Worm (Caenorhabditis elegans): ENCODE measurements around the gene mrps-26.

mrps-26 gene

DNA sequence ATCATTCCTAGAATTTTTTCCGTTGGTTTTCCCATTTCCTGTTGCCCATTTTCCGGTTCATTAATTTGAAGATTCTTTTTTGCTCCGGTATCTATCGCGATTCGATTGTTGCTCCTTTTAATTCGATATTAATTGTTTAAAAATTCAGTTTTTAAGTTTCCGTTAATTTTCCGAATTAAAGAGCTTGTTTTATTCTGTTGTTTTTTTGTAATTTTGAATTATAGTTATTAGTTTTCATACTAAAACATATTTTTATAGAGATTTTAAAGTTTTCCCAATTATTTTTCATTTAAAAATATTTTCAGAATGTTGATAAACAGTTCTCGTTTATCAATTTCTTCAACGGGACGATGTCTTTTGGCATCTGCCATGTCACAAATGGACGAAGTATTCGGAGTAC is at the start of gene mrps-26:
Gene mrps-26 (plus strand): TSS at position 301 of the 400 bp plus-strand sequence.
- no peak for TF ChIP-seq hnd-1 (tag; optimal IDR thresholded peaks at IDR 0.05)
- no peak for TF ChIP-seq sea-1 (GFP tag; conservative IDR thresholded peaks at IDR 0.05)
- no peak for TF ChIP-seq aly-1 (tag; optimal IDR thresholded peaks at IDR 0.05)
- TF ChIP-seq ets-7 (tag; optimal IDR thresholded peaks at IDR 0.05): no peak
- TF ChIP-seq hmg-4 (GFP tag; optimal IDR thresholded peaks at IDR 0.05): no peak
- TF ChIP-seq F13C5.2 (tag; optimal IDR thresholded peaks at IDR 0.05): no peak
- TF ChIP-seq tra-4 (tag; optimal IDR thresholded peaks at IDR 0.05): no peak
- TF ChIP-seq tbx-37 (GFP tag; conservative IDR thresholded peaks at IDR 0.05): no peak
- TF ChIP-seq pes-1 (GFP tag; IDR thresholded peaks at IDR 0.05): no peak
- TF ChIP-seq hmbx-1 (tag; optimal IDR thresholded peaks at IDR 0.05): no peak
- no peak for TF ChIP-seq ceh-13 (GFP tag; optimal IDR thresholded peaks at IDR 0.05)
- no peak for TF ChIP-seq flt-1 (GFP tag; IDR thresholded peaks at IDR 0.05)
- no peak for TF ChIP-seq scrt-1 (GFP tag; IDR thresholded peaks at IDR 0.05)
- no peak for TF ChIP-seq ceh-36 (tag; optimal IDR thresholded peaks at IDR 0.05)
- TF ChIP-seq tbx-11 (GFP tag; IDR thresholded peaks at IDR 0.05): no peak
- TF ChIP-seq ama-1 (optimal IDR thresholded peaks at IDR 0.05): no peak
- no peak for TF ChIP-seq B0310.2 (tag; optimal IDR thresholded peaks at IDR 0.05)

DNA sequence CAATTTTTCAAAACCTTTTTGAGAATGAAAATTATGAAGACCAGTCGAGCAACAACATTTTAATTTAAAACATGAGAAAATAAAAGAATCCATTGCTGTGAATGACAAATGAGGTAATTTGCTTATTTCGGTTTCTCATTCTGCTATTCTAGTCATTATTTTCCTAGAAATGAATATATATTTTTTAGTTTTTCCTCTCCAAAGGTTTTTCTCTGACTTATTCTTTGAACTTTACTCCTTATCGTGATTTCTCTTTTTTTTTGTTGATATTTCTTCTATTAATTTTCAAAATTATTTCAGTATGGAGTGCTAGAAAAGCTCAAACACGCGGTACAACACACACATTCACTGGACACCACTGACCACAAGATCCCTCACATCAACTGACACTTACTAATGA is 48.8 kb upstream of the mrps-26 start, which contains the start of gene pup-2:
Gene pup-2 (plus strand): TSS at position 301 of the 400 bp plus-strand sequence.
- no peak for TF ChIP-seq tra-4 (tag; optimal IDR thresholded peaks at IDR 0.05)
- no peak for TF ChIP-seq tbx-37 (GFP tag; conservative IDR thresholded peaks at IDR 0.05)
- no peak for TF ChIP-seq flt-1 (GFP tag; IDR thresholded peaks at IDR 0.05)
- TF ChIP-seq ama-1 (optimal IDR thresholded peaks at IDR 0.05): no peak
- no peak for TF ChIP-seq pes-1 (GFP tag; IDR thresholded peaks at IDR 0.05)
- no peak for TF ChIP-seq hmg-4 (GFP tag; optimal IDR thresholded peaks at IDR 0.05)

DNA sequence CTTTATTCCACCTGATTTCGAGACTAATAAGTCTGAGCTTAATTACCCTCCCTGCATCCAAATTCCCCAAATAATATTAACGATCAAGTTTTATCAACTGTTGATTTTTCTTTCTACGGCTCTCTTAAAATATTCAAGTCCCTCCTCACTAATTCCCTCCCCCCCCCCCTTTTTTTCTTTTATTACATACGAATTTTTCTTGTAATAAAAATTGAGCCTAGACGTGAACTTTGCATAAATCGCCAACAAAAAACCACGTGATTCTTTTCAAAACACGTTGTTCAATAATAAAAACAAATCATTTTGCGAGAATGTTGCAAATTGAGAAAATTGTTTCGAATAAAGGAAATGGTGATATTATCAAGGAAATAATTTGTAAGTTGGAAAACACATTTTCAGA is 46.0 kb upstream of the mrps-26 start, which contains the start of gene K10D2.8:
Gene K10D2.8 (plus strand): TSS at position 301 of the 400 bp plus-strand sequence.
- no peak for TF ChIP-seq ceh-36 (tag; optimal IDR thresholded peaks at IDR 0.05)

DNA sequence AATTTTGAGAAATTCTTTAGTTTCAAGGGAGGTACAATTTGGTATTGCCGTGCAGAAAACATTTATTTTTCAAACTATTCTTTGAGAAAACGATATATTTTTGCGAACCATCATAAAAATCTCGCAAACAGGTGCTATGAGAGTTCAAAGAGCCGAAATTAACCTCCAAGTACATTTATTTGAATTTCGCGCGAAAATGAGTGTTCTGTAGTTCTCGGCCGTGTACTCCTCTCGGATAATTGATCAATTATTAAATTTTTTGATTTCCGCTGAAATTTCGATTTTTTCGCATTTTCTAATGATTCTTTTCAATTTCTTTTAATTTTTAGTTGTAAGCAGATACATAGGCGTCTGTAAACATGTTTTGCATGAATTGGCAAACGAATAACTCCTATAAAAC is 44.2 kb upstream of the mrps-26 start:
- TF ChIP-seq hmg-4 (GFP tag; optimal IDR thresholded peaks at IDR 0.05) (no peak), scrt-1 (GFP tag; IDR thresholded peaks at IDR 0.05) (no peak), tbx-11 (GFP tag; IDR thresholded peaks at IDR 0.05) (no peak), sea-1 (GFP tag; conservative IDR thresholded peaks at IDR 0.05) (no peak), hmbx-1 (tag; optimal IDR thresholded peaks at IDR 0.05) (no peak), ama-1 (optimal IDR thresholded peaks at IDR 0.05) (no peak), ets-7 (tag; optimal IDR thresholded peaks at IDR 0.05) (no peak)

DNA sequence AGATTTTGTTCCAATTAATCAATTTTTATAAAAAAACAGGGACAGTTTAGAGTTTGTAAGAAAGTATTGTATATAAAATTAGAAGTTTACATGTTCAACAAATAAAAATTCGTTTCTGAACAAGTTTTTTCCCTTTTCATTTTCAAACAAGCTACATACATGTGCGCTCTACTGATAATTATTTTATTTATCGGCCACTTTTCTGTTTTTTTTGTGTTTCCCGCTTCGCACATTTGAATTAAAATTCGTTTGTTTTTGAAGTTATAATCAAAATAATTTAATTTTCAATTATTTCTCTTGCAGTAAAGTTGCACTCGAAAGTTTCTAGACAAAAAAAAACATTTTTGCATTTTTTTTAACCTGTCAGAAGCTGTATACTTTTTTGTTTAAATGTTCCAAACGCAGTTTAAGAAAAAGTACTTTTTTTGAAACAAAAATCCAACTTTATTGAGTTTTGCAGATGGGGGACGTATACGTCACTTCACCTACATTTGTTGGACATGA is 43.7 kb upstream of the mrps-26 start, which contains the start of gene hira-1:
Gene hira-1 (plus strand): TSS at position 454 of the 504 bp plus-strand sequence.
- TF ChIP-seq ets-7 (tag; optimal IDR thresholded peaks at IDR 0.05) (no peak), B0310.2 (tag; optimal IDR thresholded peaks at IDR 0.05) (no peak), sea-1 (GFP tag; conservative IDR thresholded peaks at IDR 0.05) (no peak)

DNA sequence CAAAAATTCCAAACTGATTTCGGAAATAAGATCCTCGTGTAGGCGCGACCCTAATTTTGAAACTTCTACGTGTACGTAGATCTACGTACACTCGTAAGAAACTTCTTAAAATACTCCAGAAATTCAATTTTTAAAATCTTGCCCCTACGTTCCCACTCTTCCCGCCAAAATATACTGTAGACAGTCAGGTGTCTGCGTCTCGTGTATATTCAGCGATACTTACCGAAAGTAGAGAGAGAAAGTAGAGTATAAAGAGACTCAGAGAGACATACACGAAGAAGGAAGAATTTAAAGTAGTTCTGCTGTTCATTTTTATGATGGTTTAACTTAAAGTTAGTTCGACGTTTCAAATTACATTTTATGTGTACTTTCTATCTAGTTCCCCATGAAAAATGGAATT is 41.1 kb upstream of the mrps-26 start:
- no peak for TF ChIP-seq ceh-36 (tag; optimal IDR thresholded peaks at IDR 0.05)
- no peak for TF ChIP-seq sea-1 (GFP tag; conservative IDR thresholded peaks at IDR 0.05)
- TF ChIP-seq tbx-37 (GFP tag; conservative IDR thresholded peaks at IDR 0.05): no peak
- no peak for TF ChIP-seq aly-1 (tag; optimal IDR thresholded peaks at IDR 0.05)
- TF ChIP-seq ets-7 (tag; optimal IDR thresholded peaks at IDR 0.05): no peak
- no peak for TF ChIP-seq ama-1 (optimal IDR thresholded peaks at IDR 0.05)
- no peak for TF ChIP-seq flt-1 (GFP tag; IDR thresholded peaks at IDR 0.05)
- TF ChIP-seq pes-1 (GFP tag; IDR thresholded peaks at IDR 0.05): no peak
- TF ChIP-seq hnd-1 (tag; optimal IDR thresholded peaks at IDR 0.05): no peak
- TF ChIP-seq B0310.2 (tag; optimal IDR thresholded peaks at IDR 0.05): no peak
- no peak for TF ChIP-seq scrt-1 (GFP tag; IDR thresholded peaks at IDR 0.05)
- no peak for TF ChIP-seq F13C5.2 (tag; optimal IDR thresholded peaks at IDR 0.05)
- TF ChIP-seq tbx-11 (GFP tag; IDR thresholded peaks at IDR 0.05): no peak
- TF ChIP-seq hmg-4 (GFP tag; optimal IDR thresholded peaks at IDR 0.05): no peak
- no peak for TF ChIP-seq ceh-13 (GFP tag; optimal IDR thresholded peaks at IDR 0.05)
- TF ChIP-seq tra-4 (tag; optimal IDR thresholded peaks at IDR 0.05): no peak
- no peak for TF ChIP-seq hmbx-1 (tag; optimal IDR thresholded peaks at IDR 0.05)

DNA sequence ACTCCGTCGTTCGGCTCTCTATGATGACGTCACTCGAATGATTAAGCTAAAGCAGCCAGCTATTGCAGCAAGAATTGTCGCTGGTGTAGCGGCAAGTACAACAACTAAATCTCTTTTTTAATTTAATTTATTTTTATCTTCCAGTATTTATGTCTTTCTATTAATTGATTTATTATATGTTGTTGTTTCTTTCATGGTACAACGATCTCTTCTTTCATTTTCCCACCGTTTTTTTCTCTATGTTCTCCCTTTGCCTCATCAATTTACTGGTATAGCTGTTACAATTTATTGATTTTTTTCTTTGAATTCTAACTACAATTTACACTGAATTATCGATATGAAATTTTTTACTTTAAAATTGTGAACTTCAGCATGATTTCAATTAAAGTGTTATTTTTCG is 38.7 kb upstream of the mrps-26 start, which contains the start of gene moc-6:
Gene moc-6 (plus strand): TSS at position 301 of the 400 bp plus-strand sequence.
- TF ChIP-seq ceh-13 (GFP tag; optimal IDR thresholded peaks at IDR 0.05): no peak
- no peak for TF ChIP-seq tbx-11 (GFP tag; IDR thresholded peaks at IDR 0.05)
- TF ChIP-seq ceh-36 (tag; optimal IDR thresholded peaks at IDR 0.05): no peak
- no peak for TF ChIP-seq aly-1 (tag; optimal IDR thresholded peaks at IDR 0.05)
- no peak for TF ChIP-seq scrt-1 (GFP tag; IDR thresholded peaks at IDR 0.05)
- no peak for TF ChIP-seq F13C5.2 (tag; optimal IDR thresholded peaks at IDR 0.05)
- no peak for TF ChIP-seq tra-4 (tag; optimal IDR thresholded peaks at IDR 0.05)
- no peak for TF ChIP-seq tbx-37 (GFP tag; conservative IDR thresholded peaks at IDR 0.05)
- no peak for TF ChIP-seq hmbx-1 (tag; optimal IDR thresholded peaks at IDR 0.05)
- TF ChIP-seq pes-1 (GFP tag; IDR thresholded peaks at IDR 0.05): no peak
- TF ChIP-seq sea-1 (GFP tag; conservative IDR thresholded peaks at IDR 0.05): no peak
- TF ChIP-seq flt-1 (GFP tag; IDR thresholded peaks at IDR 0.05): no peak
- no peak for TF ChIP-seq ama-1 (optimal IDR thresholded peaks at IDR 0.05)

DNA sequence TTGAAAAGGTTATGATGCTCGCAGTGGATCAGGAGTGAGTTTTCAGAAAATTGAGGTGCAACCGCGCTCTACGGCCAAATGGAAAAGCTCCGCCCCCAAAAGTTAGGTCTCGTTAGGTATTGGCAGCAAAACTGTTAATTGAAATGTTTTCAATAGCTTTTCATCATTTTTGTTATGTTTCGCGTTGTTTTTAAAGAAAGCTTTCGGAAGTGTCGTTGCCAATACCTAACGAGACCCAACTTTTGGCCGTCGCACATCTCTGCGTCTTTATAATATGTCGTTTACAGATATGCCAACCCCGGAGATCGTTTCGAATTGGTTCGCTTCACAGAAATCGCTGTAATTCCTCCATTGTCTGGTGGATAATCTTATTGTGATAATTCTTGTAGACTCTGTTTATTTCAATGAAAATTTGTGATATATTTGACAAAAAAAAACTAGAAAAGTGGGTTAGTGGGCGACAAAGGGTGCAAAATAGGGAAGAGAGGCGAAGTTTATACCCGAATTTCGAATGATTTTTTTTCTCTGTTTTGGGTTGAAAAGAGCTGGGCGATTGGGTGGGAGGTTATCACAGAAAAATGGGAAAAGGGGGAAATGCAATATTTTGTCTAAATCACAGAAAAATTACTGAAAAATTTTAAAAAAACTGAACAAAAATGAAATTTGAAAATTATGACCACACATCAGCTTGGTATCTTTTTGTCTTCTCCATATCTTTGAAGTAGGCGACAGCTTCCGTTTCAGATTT is 37.9 kb upstream of the mrps-26 start:
- TF ChIP-seq hmbx-1 (tag; optimal IDR thresholded peaks at IDR 0.05): no peak
- TF ChIP-seq ceh-36 (tag; optimal IDR thresholded peaks at IDR 0.05): no peak
- no peak for TF ChIP-seq ets-7 (tag; optimal IDR thresholded peaks at IDR 0.05)
- TF ChIP-seq B0310.2 (tag; optimal IDR thresholded peaks at IDR 0.05): no peak
- no peak for TF ChIP-seq flt-1 (GFP tag; IDR thresholded peaks at IDR 0.05)
- TF ChIP-seq tbx-11 (GFP tag; IDR thresholded peaks at IDR 0.05): no peak
- no peak for TF ChIP-seq ceh-13 (GFP tag; optimal IDR thresholded peaks at IDR 0.05)
- TF ChIP-seq sea-1 (GFP tag; conservative IDR thresholded peaks at IDR 0.05): no peak
- no peak for TF ChIP-seq tbx-37 (GFP tag; conservative IDR thresholded peaks at IDR 0.05)
- TF ChIP-seq pes-1 (GFP tag; IDR thresholded peaks at IDR 0.05): no peak
- TF ChIP-seq hmg-4 (GFP tag; optimal IDR thresholded peaks at IDR 0.05): no peak
